Fruit fly (Drosophila melanogaster) whole organism, pupa: ENCODE measurements around the gene CG34177.
A peak's percentile ranks its signal among the peaks of the same experiment; 100 is the strongest.

ENCODE experiments used
- CG13204 ChIP-seq: fragments of 200-800 bp; sonication (Bioruptor generic); optimal IDR thresholded peaks from 2 replicates; lab custom pipeline; 2018; ENCODE audit warnings: missing biosample characterization, mild to moderate bottlenecking, missing genetic modification characterization, moderate library complexity
- CG17806 ChIP-seq: fragments of 200-800 bp; sonication (Bioruptor generic); optimal IDR thresholded peaks from 2 replicates; lab custom pipeline; 2018; ENCODE audit warnings: missing biosample characterization, mild to moderate bottlenecking, missing genetic modification characterization, moderate library complexity
- CG32121 ChIP-seq: fragments of 200-800 bp; sonication (Bioruptor generic); IDR thresholded peaks from 2 replicates; pipeline ENCODE4 v1.3.6; 2022; ENCODE audit warnings: missing biosample characterization, missing genetic modification characterization
- CG4496 ChIP-seq: fragments of 200-800 bp; sonication (Bioruptor generic); IDR thresholded peaks from 3 replicates; pipeline ENCODE4 v1.3.6; 2022; ENCODE audit warnings: missing biosample characterization, missing genetic modification characterization
- CG8159 ChIP-seq: fragments of 200-800 bp; sonication (Bioruptor generic); optimal IDR thresholded peaks from 3 replicates; lab custom pipeline; 2018; ENCODE audit warnings: missing biosample characterization, mild to moderate bottlenecking, missing genetic modification characterization, moderate library complexity
- CG8301 ChIP-seq: fragments of 200-800 bp; sonication (Bioruptor generic); optimal IDR thresholded peaks from 2 replicates; lab custom pipeline; 2018; ENCODE audit warnings: missing biosample characterization, mild to moderate bottlenecking, missing genetic modification characterization
- D1 ChIP-seq: fragments of 200-800 bp; sonication (Bioruptor generic); optimal IDR thresholded peaks from 2 replicates; lab custom pipeline; 2018; ENCODE audit warnings: missing biosample characterization, mild to moderate bottlenecking, missing genetic modification characterization, moderate library complexity
- EcR ChIP-seq: fragments of 200-800 bp; sonication (Bioruptor generic); optimal IDR thresholded peaks from 3 replicates; lab custom pipeline; 2019; ENCODE audit warnings: missing biosample characterization, missing genetic modification characterization, mild to moderate bottlenecking, moderate library complexity, missing genetic modification reagents
- Pif1A ChIP-seq: fragments of 200-800 bp; sonication (Bioruptor generic); optimal IDR thresholded peaks from 3 replicates; lab custom pipeline; 2016; ENCODE audit warnings: missing biosample characterization, missing genetic modification characterization
- Snoo ChIP-seq: fragments of 200-800 bp; sonication (Bioruptor generic); optimal IDR thresholded peaks from 3 replicates; lab custom pipeline; 2017; ENCODE audit warnings: missing biosample characterization, mild to moderate bottlenecking, missing genetic modification characterization, inconsistent platforms
- gl ChIP-seq: fragments of 200-800 bp; sonication (Bioruptor generic); optimal IDR thresholded peaks from 2 replicates; lab custom pipeline; 2018; ENCODE audit warnings: missing biosample characterization, mild to moderate bottlenecking, missing genetic modification characterization

DNA sequence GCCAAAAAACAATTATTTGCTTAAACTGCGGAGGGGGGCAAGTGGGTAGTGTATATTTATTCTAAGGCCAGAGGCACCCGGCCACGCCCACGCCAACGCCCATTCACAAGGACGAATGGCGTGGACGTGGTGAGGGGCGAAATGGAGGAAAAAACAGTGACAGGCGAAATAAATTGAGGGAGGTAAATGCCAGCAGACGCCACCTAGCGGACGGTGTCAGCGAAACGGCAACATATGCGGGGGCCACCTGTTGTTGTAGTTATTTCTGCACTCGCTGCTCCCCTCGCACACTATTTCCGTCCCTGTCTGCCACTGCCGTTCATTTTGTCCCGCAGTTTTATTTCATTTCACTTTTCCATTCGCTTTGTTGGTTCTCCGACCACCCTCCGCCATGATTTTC lies 15.7 kb upstream of the CG34177 start:
- no peak for TF ChIP-seq CG32121
- no peak for TF ChIP-seq D1
- no peak for TF ChIP-seq Pif1A
- no peak for TF ChIP-seq CG8159 (tag; lab: Kevin White, UChicago)
- TF ChIP-seq CG4496 (GFP tag; lab: Robert Waterston, UW) = peak; percentile 39; the same call in 1 of the 3 replicates
- no peak for TF ChIP-seq CG13204 (GFP tag; lab: Kevin White, UChicago)
- TF ChIP-seq Snoo (tag; lab: Kevin White, UChicago) = no peak
- no peak for TF ChIP-seq CG17806 (tag; lab: Kevin White, UChicago)
- no peak for TF ChIP-seq CG8301 (tag; lab: Kevin White, UChicago)
- TF ChIP-seq EcR = no peak
- TF ChIP-seq gl (tag; lab: Kevin White, UChicago) = no peak
